Fruit fly (Drosophila melanogaster) whole organism, embryonic: Measurements from ENCODE around the gene msb1l.

Experiments
- CG10431 ChIP-seq: fragments of 200-800 bp; sonication (Bioruptor generic); optimal IDR thresholded peaks from 3 replicates; lab custom pipeline; 2018; ENCODE audit warnings: missing biosample characterization, mild to moderate bottlenecking, missing genetic modification characterization
- CG12104 ChIP-seq: fragments of 200-800 bp; sonication (Bioruptor generic); optimal IDR thresholded peaks from 3 replicates; lab custom pipeline; 2016; ENCODE audit warnings: missing biosample characterization, missing genetic modification characterization
- CG12391 ChIP-seq: fragments of 200-800 bp; sonication (Bioruptor generic); optimal IDR thresholded peaks from 3 replicates; lab custom pipeline; 2018; ENCODE audit warnings: missing biosample characterization, mild to moderate bottlenecking, missing genetic modification characterization, moderate library complexity
- CG12659 ChIP-seq: fragments of 200-800 bp; sonication (Bioruptor generic); optimal IDR thresholded peaks from 3 replicates; lab custom pipeline; 2017; ENCODE audit warnings: mild to moderate bottlenecking, missing biosample characterization, missing genetic modification reagents, missing genetic modification characterization
- CG13123 ChIP-seq: fragments of 200-800 bp; sonication (Bioruptor generic); optimal IDR thresholded peaks from 2 replicates; lab custom pipeline; 2016; ENCODE audit warnings: missing biosample characterization, missing genetic modification characterization
- CG14860 ChIP-seq: fragments of 200-800 bp; sonication (Bioruptor generic); IDR thresholded peaks from 3 replicates; pipeline ENCODE4 v1.3.6; 2022; ENCODE audit warnings: missing biosample characterization, missing genetic modification characterization; ENCODE audit not compliant: partially characterized antibody
- CG16863 ChIP-seq: fragments of 200-800 bp; sonication (Bioruptor generic); optimal IDR thresholded peaks from 3 replicates; lab custom pipeline; 2016; ENCODE audit warnings: missing biosample characterization, missing genetic modification characterization
- CG17568 ChIP-seq: fragments of 200-800 bp; sonication (Bioruptor generic); optimal IDR thresholded peaks from 2 replicates; lab custom pipeline; 2018; ENCODE audit warnings: missing biosample characterization, mild to moderate bottlenecking, missing genetic modification characterization, moderate library complexity
- CG1792 ChIP-seq: fragments of 200-800 bp; sonication (Bioruptor generic); optimal IDR thresholded peaks from 2 replicates; lab custom pipeline; 2016; ENCODE audit warnings: missing biosample characterization, missing genetic modification characterization
- CG18011 ChIP-seq: fragments of 200-800 bp; sonication (Bioruptor generic); optimal IDR thresholded peaks from 2 replicates; lab custom pipeline; 2017; ENCODE audit warnings: missing biosample characterization, missing genetic modification characterization, mild to moderate bottlenecking, moderate library complexity, missing genotype
- CG2129 ChIP-seq: fragments of 200-800 bp; sonication (Bioruptor generic); IDR thresholded peaks from 2 replicates; pipeline ENCODE4 v1.3.6; 2022; ENCODE audit warnings: missing biosample characterization, missing genetic modification characterization; ENCODE audit not compliant: partially characterized antibody
- CG31388 ChIP-seq: fragments of 200-800 bp; sonication (Bioruptor generic); optimal IDR thresholded peaks from 2 replicates; lab custom pipeline; 2016; ENCODE audit warnings: missing biosample characterization, missing genetic modification characterization
- CG33213 ChIP-seq: fragments of 200-800 bp; sonication (Bioruptor generic); optimal IDR thresholded peaks from 3 replicates; lab custom pipeline; 2016; ENCODE audit warnings: missing biosample characterization, missing genetic modification characterization
- CG3726 ChIP-seq: fragments of 200-800 bp; sonication (Bioruptor generic); IDR thresholded peaks from 3 replicates; pipeline ENCODE4, ENCODE4 v1.3.6; 2022; ENCODE audit warnings: missing biosample characterization, missing genetic modification characterization
- CG4404 ChIP-seq: fragments of 200-800 bp; sonication (Bioruptor generic); IDR thresholded peaks from 2 replicates; pipeline ENCODE4 v1.3.6; 2022; ENCODE audit warnings: missing biosample characterization, missing genetic modification characterization
- CG4424 ChIP-seq: fragments of 200-800 bp; sonication (Bioruptor generic); optimal IDR thresholded peaks from 3 replicates; lab custom pipeline; 2016; ENCODE audit warnings: missing biosample characterization, missing genetic modification characterization
- CG6854 ChIP-seq: fragments of 200-800 bp; sonication (Bioruptor generic); optimal IDR thresholded peaks from 3 replicates; lab custom pipeline; 2017; ENCODE audit warnings: missing biosample characterization, mild to moderate bottlenecking, missing genetic modification characterization
- CG7987 ChIP-seq: fragments of 200-800 bp; sonication (Bioruptor generic); optimal IDR thresholded peaks from 2 replicates; lab custom pipeline; 2018; ENCODE audit warnings: missing biosample characterization, mild to moderate bottlenecking, missing genetic modification characterization, moderate library complexity
- CG8281 ChIP-seq: fragments of 200-800 bp; sonication (Bioruptor generic); optimal IDR thresholded peaks from 2 replicates; lab custom pipeline; 2018; ENCODE audit warnings: missing biosample characterization, mild to moderate bottlenecking, missing genetic modification characterization, moderate library complexity
- CG8478 ChIP-seq: fragments of >200 bp; optimal IDR thresholded peaks from 2 replicates; lab custom pipeline; 2018
- CG9215 ChIP-seq: fragments of 200-800 bp; sonication (Bioruptor generic); IDR thresholded peaks from 2 replicates; pipeline ENCODE4 v1.3.6; 2022; ENCODE audit warnings: missing biosample characterization, missing genetic modification characterization
- D19B ChIP-seq: fragments of 200-800 bp; sonication (Bioruptor generic); optimal IDR thresholded peaks from 2 replicates; lab custom pipeline; 2017; ENCODE audit warnings: missing biosample characterization, mild to moderate bottlenecking, missing genetic modification characterization
- Dek ChIP-seq: fragments of 200-800 bp; sonication (Bioruptor generic); optimal IDR thresholded peaks from 3 replicates; lab custom pipeline; 2019; ENCODE audit warnings: missing biosample characterization, mild to moderate bottlenecking, missing genetic modification characterization, moderate library complexity
- H15 ChIP-seq: fragments of 200-800 bp; sonication (Bioruptor generic); IDR thresholded peaks from 3 replicates; pipeline ENCODE4 v1.3.6; 2022; ENCODE audit warnings: missing biosample characterization, missing genetic modification characterization
- Hand ChIP-seq: fragments of 200-800 bp; sonication (Bioruptor generic); optimal IDR thresholded peaks from 2 replicates; lab custom pipeline; 2017; ENCODE audit warnings: mild to moderate bottlenecking, missing biosample characterization, missing genetic modification reagents, missing genetic modification characterization
- Hr3 ChIP-seq: fragments of 200-800 bp; sonication (Bioruptor generic); optimal IDR thresholded peaks from 3 replicates; lab custom pipeline; 2016; ENCODE audit warnings: missing biosample characterization, missing genetic modification characterization
- Hr78 ChIP-seq, 2 experiments: fragments of 200-800 bp in 1 of 2; fragments of >200 bp in 1 of 2; sonication (Bioruptor generic) in 1 of 2; optimal IDR thresholded peaks; 2 replicates each; lab custom pipeline; 2017 to 2019; ENCODE audit warnings: missing biosample characterization in 2 of 2, missing genetic modification characterization in 2 of 2, mild to moderate bottlenecking in 1 of 2, moderate library complexity in 1 of 2
- Myb ChIP-seq: fragments of 200-800 bp; sonication (Bioruptor generic); optimal IDR thresholded peaks from 2 replicates; lab custom pipeline; 2016; ENCODE audit warnings: missing biosample characterization, missing genetic modification characterization
- Neu2 ChIP-seq: fragments of 200-800 bp; sonication (Bioruptor generic); optimal IDR thresholded peaks from 3 replicates; lab custom pipeline; 2016; ENCODE audit warnings: missing biosample characterization, missing genetic modification characterization, borderline replicate concordance
- Nf-YA ChIP-seq: fragments of 200-800 bp; sonication (Bioruptor generic); IDR thresholded peaks from 2 replicates; pipeline ENCODE4 v1.3.6; 2022; ENCODE audit warnings: missing biosample characterization, missing genetic modification characterization
- Ravus ChIP-seq: fragments of 200-800 bp; sonication (Bioruptor generic); IDR thresholded peaks from 2 replicates; pipeline ENCODE4 v1.3.6; 2022; ENCODE audit warnings: missing biosample characterization, missing genetic modification characterization
- al ChIP-seq: fragments of 200-800 bp; sonication (Bioruptor generic); IDR thresholded peaks from 2 replicates; pipeline ENCODE4 v1.3.6; 2022; ENCODE audit warnings: missing biosample characterization, missing genetic modification characterization
- ap ChIP-seq: fragments of 200-800 bp; sonication (Bioruptor generic); IDR thresholded peaks from 2 replicates; pipeline ENCODE4 v1.3.6; 2022; ENCODE audit warnings: missing biosample characterization, missing genetic modification characterization
- ash1 ChIP-seq: fragments of 200-800 bp; sonication (Bioruptor generic); optimal IDR thresholded peaks from 2 replicates; lab custom pipeline; 2018; ENCODE audit warnings: missing biosample characterization, mild to moderate bottlenecking, missing genetic modification characterization
- ato ChIP-seq: fragments of 200-800 bp; sonication (Bioruptor generic); IDR thresholded peaks from 2 replicates; pipeline ENCODE4 v1.3.6; 2022; ENCODE audit warnings: missing biosample characterization, missing genetic modification characterization; ENCODE audit not compliant: partially characterized antibody
- bigmax ChIP-seq: fragments of 200-800 bp; sonication (Bioruptor generic); optimal IDR thresholded peaks from 2 replicates; lab custom pipeline; 2018; ENCODE audit warnings: missing biosample characterization, mild to moderate bottlenecking, missing genetic modification characterization
- cato ChIP-seq: fragments of 200-800 bp; sonication (Bioruptor generic); optimal IDR thresholded peaks from 2 replicates; lab custom pipeline; 2016; ENCODE audit warnings: missing biosample characterization, missing genetic modification characterization, borderline replicate concordance
- corto ChIP-seq: fragments of 200-800 bp; sonication (Bioruptor generic); optimal IDR thresholded peaks from 2 replicates; lab custom pipeline; 2016; ENCODE audit warnings: missing biosample characterization, mild to moderate bottlenecking, missing genetic modification characterization, moderate library complexity
- cwo ChIP-seq: fragments of 200-800 bp; sonication (Bioruptor generic); optimal IDR thresholded peaks from 3 replicates; lab custom pipeline; 2017; ENCODE audit warnings: missing biosample characterization, missing genetic modification characterization, mild to moderate bottlenecking, moderate library complexity, missing genetic modification reagents
- fd64A ChIP-seq: fragments of 200-800 bp; sonication (Bioruptor generic); optimal IDR thresholded peaks from 3 replicates; lab custom pipeline; 2018; ENCODE audit warnings: missing biosample characterization, mild to moderate bottlenecking, missing genetic modification characterization
- gsb-n ChIP-seq: fragments of 200-800 bp; sonication (Bioruptor generic); optimal IDR thresholded peaks from 3 replicates; lab custom pipeline; 2018; ENCODE audit warnings: missing biosample characterization, mild to moderate bottlenecking, missing genetic modification characterization
- insv ChIP-seq, 2 experiments: fragments of 200-800 bp; sonication (Bioruptor generic); optimal IDR thresholded peaks; 3 replicates each; lab custom pipeline; 2016 to 2018; ENCODE audit warnings: missing biosample characterization in 2 of 2, missing genetic modification characterization in 2 of 2
- kni ChIP-seq: fragments of 200-800 bp; sonication (Bioruptor generic); optimal IDR thresholded peaks from 3 replicates; lab custom pipeline; 2017; ENCODE audit warnings: mild to moderate bottlenecking, missing biosample characterization, missing genetic modification reagents, missing genetic modification characterization
- mirr ChIP-seq: fragments of 200-800 bp; sonication (Bioruptor generic); optimal IDR thresholded peaks from 3 replicates; lab custom pipeline; 2018; ENCODE audit warnings: missing biosample characterization, mild to moderate bottlenecking, missing genetic modification characterization
- otp ChIP-seq: fragments of 200-800 bp; sonication (Bioruptor generic); IDR thresholded peaks from 3 replicates; pipeline ENCODE4, ENCODE4 v1.3.6; 2022; ENCODE audit warnings: missing biosample characterization, missing genetic modification characterization
- pnt ChIP-seq: fragments of 200-800 bp; sonication (Bioruptor generic); optimal IDR thresholded peaks from 3 replicates; lab custom pipeline; 2016; ENCODE audit warnings: missing biosample characterization, missing genetic modification characterization
- repo ChIP-seq: fragments of 200-800 bp; sonication (Bioruptor generic); optimal IDR thresholded peaks from 2 replicates; lab custom pipeline; 2016; ENCODE audit warnings: missing biosample characterization, missing genetic modification characterization
- salm ChIP-seq: fragments of 200-800 bp; sonication (Bioruptor generic); optimal IDR thresholded peaks from 2 replicates; lab custom pipeline; 2018; ENCODE audit warnings: missing biosample characterization, mild to moderate bottlenecking, missing genetic modification characterization
- stwl ChIP-seq: fragments of 200-800 bp; sonication (Bioruptor generic); optimal IDR thresholded peaks from 3 replicates; lab custom pipeline; 2018; ENCODE audit warnings: missing biosample characterization, mild to moderate bottlenecking, missing genetic modification characterization, moderate library complexity
- zen2 ChIP-seq: fragments of 200-800 bp; sonication (Bioruptor generic); IDR thresholded peaks from 3 replicates; pipeline ENCODE4 v1.3.6; 2022; ENCODE audit warnings: missing biosample characterization, missing genetic modification characterization; ENCODE audit not compliant: partially characterized antibody

The msb1l gene

DNA sequence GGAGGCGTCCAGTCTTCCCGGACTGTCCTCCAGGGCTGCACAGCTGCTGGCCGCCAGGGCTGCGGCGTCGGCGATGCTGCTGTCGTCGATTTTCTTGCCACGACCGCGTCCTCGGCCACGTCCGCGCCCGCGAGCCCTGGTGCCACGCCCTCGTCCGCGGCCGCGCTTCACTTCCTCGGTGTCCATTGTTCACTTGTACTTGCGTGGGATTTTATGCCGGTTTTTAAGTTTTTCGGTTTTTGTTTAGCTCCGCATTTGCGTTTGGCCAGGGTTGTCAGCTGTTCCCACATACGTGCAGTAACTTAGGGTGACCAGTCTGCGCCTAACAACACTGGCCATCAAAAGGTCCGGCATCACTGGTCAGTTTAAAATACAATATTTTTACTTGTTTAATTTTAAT lies 4.7 kb downstream of the msb1l start, which contains the start of gene Hakai (continued):
- no peak for TF ChIP-seq CG8281 (tag; lab: Kevin White, UChicago)
- TF ChIP-seq gsb-n = peak; percentile 28
- TF ChIP-seq CG12659 (GFP tag; lab: Kevin White, UChicago) = peak; percentile 71
- TF ChIP-seq CG4404 = peak; percentile 61
- no peak; the same call in 2 of the 3 replicates for TF ChIP-seq otp (GFP tag; lab: Robert Waterston, UW)
- TF ChIP-seq corto (GFP tag; lab: Kevin White, UChicago) = no peak
- TF ChIP-seq ato (GFP tag; lab: Robert Waterston, UW) = no peak
- TF ChIP-seq Dek (tag; lab: Kevin White, UChicago) = no peak
- 0 out of 3 replicates have a peak, but pooled peaks have one; percentile 28 for TF ChIP-seq CG14860 (GFP tag; lab: Robert Waterston, UW)
- TF ChIP-seq cwo (GFP tag; lab: Kevin White, UChicago) = no peak
- no peak for TF ChIP-seq Hr78 (GFP tag; optimal IDR thresholded peaks at IDR 0.05; lab: Kevin White, UChicago)
- TF ChIP-seq mirr (GFP tag; lab: Kevin White, UChicago) = no peak
- TF ChIP-seq CG10431 = no peak
- no peak for TF ChIP-seq CG3726 (GFP tag; lab: Robert Waterston, UW)
- TF ChIP-seq zen2 (GFP tag; lab: Robert Waterston, UW) = no peak
- TF ChIP-seq CG7987 (GFP tag; lab: Kevin White, UChicago) = no peak
- peak; percentile 13 for TF ChIP-seq CG12391 (tag; lab: Kevin White, UChicago)
- TF ChIP-seq H15 (GFP tag; lab: Robert Waterston, UW) = no peak; the same call in 2 of the 3 replicates
- no peak for TF ChIP-seq ash1 (GFP tag; lab: Kevin White, UChicago)
- no peak for TF ChIP-seq CG31388 (GFP tag; lab: Kevin White, UChicago)
- no peak for TF ChIP-seq CG6854 (GFP tag; lab: Kevin White, UChicago)
- TF ChIP-seq CG33213 (GFP tag; lab: Kevin White, UChicago) = peak; percentile 68
- TF ChIP-seq insv (GFP tag; optimal IDR thresholded peaks at IDR 0.05; lab: Kevin White, UChicago) = no peak
- no peak for TF ChIP-seq CG12104 (GFP tag; lab: Kevin White, UChicago)
- no peak for TF ChIP-seq D19B
- no peak for TF ChIP-seq CG17568 (GFP tag; lab: Kevin White, UChicago)
- TF ChIP-seq al (GFP tag; lab: Robert Waterston, UW) = peak; percentile 55; the same call in 1 of the 2 replicates
- no peak for TF ChIP-seq cato (GFP tag; lab: Kevin White, UChicago)
- no peak for TF ChIP-seq CG8478 (lab: Kevin White, UChicago)
- peak; percentile 70 for TF ChIP-seq pnt (GFP tag; lab: Kevin White, UChicago)
- TF ChIP-seq kni (GFP tag; lab: Kevin White, UChicago) = no peak
- peak; percentile 8 for TF ChIP-seq Neu2
- no peak for TF ChIP-seq bigmax (GFP tag; lab: Kevin White, UChicago)
- TF ChIP-seq Hand (GFP tag; lab: Kevin White, UChicago) = no peak
- TF ChIP-seq repo = peak; percentile 77
- peak; percentile 48 for TF ChIP-seq CG16863 (GFP tag; lab: Kevin White, UChicago)
- peak; percentile 50 for TF ChIP-seq CG13123
- TF ChIP-seq salm (tag; lab: Kevin White, UChicago) = no peak
- peak; percentile 30 for TF ChIP-seq Hr3 (GFP tag; lab: Kevin White, UChicago)
- peak; percentile 60 for TF ChIP-seq CG4424 (GFP tag; lab: Kevin White, UChicago)
- TF ChIP-seq Ravus (GFP tag; lab: Robert Waterston, UW) = no peak
- peak; percentile 64 for TF ChIP-seq CG9215
- TF ChIP-seq stwl (tag; lab: Kevin White, UChicago) = peak; percentile 82
- peak; percentile 57 for TF ChIP-seq Myb (GFP tag; lab: Kevin White, UChicago)
- peak; percentile 27 for TF ChIP-seq CG18011 (GFP tag; lab: Kevin White, UChicago)
- no peak for TF ChIP-seq CG2129
- no peak for TF ChIP-seq Nf-YA
- peak; percentile 61 for TF ChIP-seq CG1792 (GFP tag; lab: Kevin White, UChicago)
- no peak for TF ChIP-seq fd64A (GFP tag; lab: Kevin White, UChicago)
- no peak for TF ChIP-seq ap (GFP tag; lab: Robert Waterston, UW)
